Worm (Caenorhabditis elegans) whole organism, L1 larva: ENCODE results near the gene sdc-2.

ENCODE experiments used
- dpl-1 ChIP-seq, 3 experiments: fragments of 150-350 bp in 2 of 3; sonication (generic microtip) in 1 of 3; optimal IDR thresholded peaks; 2 replicates each; lab custom pipeline; 2014 to 2017; ENCODE audit warnings: missing biosample characterization in 3 of 3, missing genetic modification characterization in 3 of 3, missing genetic modification reagents in 3 of 3
- hlh-4 ChIP-seq: sonication (generic microtip); optimal IDR thresholded peaks from 2 replicates; lab custom pipeline; 2016; ENCODE audit warnings: mild to moderate bottlenecking, missing genetic modification characterization, missing compliant biosample characterization
- jun-1 ChIP-seq: fragments of 150-350 bp; optimal IDR thresholded peaks from 2 replicates; lab custom pipeline; 2014; ENCODE audit warnings: missing biosample characterization, missing genetic modification reagents, missing genetic modification characterization
- mdl-1 ChIP-seq, 2 experiments: fragments of 150-350 bp; optimal IDR thresholded peaks; 2 replicates each; lab custom pipeline; 2014 to 2017; ENCODE audit warnings: missing biosample characterization in 2 of 2, missing genetic modification characterization in 2 of 2, inconsistent platforms in 1 of 2
- mep-1 ChIP-seq: fragments of 150-350 bp; optimal IDR thresholded peaks from 2 replicates; lab custom pipeline; 2014; ENCODE audit warnings: missing biosample characterization, missing genetic modification characterization
- nhr-11 ChIP-seq: fragments of 150-350 bp; optimal IDR thresholded peaks from 2 replicates; lab custom pipeline; 2014; ENCODE audit warnings: missing biosample characterization, missing genetic modification characterization
- nhr-71 ChIP-seq: sonication (generic microtip); optimal IDR thresholded peaks from 2 replicates; lab custom pipeline; 2016; ENCODE audit warnings: mild to moderate bottlenecking, missing genetic modification characterization, moderate library complexity, missing compliant biosample characterization
- nhr-76 ChIP-seq: sonication (generic microtip); optimal IDR thresholded peaks from 2 replicates; lab custom pipeline; 2017; ENCODE audit warnings: missing biosample characterization, missing genetic modification characterization
- nhr-84 ChIP-seq: sonication (generic microtip); optimal IDR thresholded peaks from 2 replicates; lab custom pipeline; 2017; ENCODE audit warnings: missing biosample characterization, missing genetic modification characterization
- pqm-1 ChIP-seq: sonication (generic microtip); optimal IDR thresholded peaks from 3 replicates; lab custom pipeline; 2017; ENCODE audit warnings: missing biosample characterization, missing genetic modification characterization
- tlp-1 ChIP-seq: fragments of 150-350 bp; optimal IDR thresholded peaks from 2 replicates; lab custom pipeline; 2014; ENCODE audit warnings: missing biosample characterization, missing genetic modification characterization
- zag-1 ChIP-seq: fragments of 150-350 bp; optimal IDR thresholded peaks from 2 replicates; lab custom pipeline; 2014; ENCODE audit warnings: missing biosample characterization, missing genetic modification characterization
- ztf-11 ChIP-seq, 2 experiments: sonication (generic microtip); optimal IDR thresholded peaks; 2 replicates each; lab custom pipeline; 2016 to 2017; ENCODE audit warnings: missing genetic modification characterization in 2 of 2, missing biosample characterization in 1 of 2, missing compliant biosample characterization in 1 of 2

- TF ChIP-seq zag-1 = no peak
- no peak for TF ChIP-seq nhr-76 (tag; lab: Kevin White, UChicago)
- TF ChIP-seq ztf-11 (tag; optimal IDR thresholded peaks at IDR 0.05; lab: Kevin White, UChicago) = no peak
- TF ChIP-seq nhr-11 (tag; lab: Kevin White, UChicago) = no peak
- no peak for TF ChIP-seq mdl-1 (tag; optimal IDR thresholded peaks at IDR 0.05; lab: Kevin White, UChicago)
- no peak for TF ChIP-seq hlh-4 (tag; lab: Kevin White, UChicago)
- TF ChIP-seq jun-1 (tag; lab: Kevin White, UChicago) = no peak
- no peak for TF ChIP-seq tlp-1 (tag; lab: Kevin White, UChicago)
- TF ChIP-seq nhr-84 (tag; lab: Kevin White, UChicago) = no peak
- TF ChIP-seq nhr-71 = no peak
- TF ChIP-seq pqm-1 (tag; lab: Kevin White, UChicago) = no peak
- TF ChIP-seq dpl-1 (GFP tag; optimal IDR thresholded peaks at IDR 0.05; lab: Kevin White, UChicago) = no peak
- no peak for TF ChIP-seq mep-1 (tag; lab: Kevin White, UChicago)
Observed at ce11 chrX:11541690-11542089, 19.2 kb downstream of the sdc-2 start.
